Worm (Caenorhabditis elegans): ENCODE results near the gene C36B7.1.

Gene C36B7.1

DNA sequence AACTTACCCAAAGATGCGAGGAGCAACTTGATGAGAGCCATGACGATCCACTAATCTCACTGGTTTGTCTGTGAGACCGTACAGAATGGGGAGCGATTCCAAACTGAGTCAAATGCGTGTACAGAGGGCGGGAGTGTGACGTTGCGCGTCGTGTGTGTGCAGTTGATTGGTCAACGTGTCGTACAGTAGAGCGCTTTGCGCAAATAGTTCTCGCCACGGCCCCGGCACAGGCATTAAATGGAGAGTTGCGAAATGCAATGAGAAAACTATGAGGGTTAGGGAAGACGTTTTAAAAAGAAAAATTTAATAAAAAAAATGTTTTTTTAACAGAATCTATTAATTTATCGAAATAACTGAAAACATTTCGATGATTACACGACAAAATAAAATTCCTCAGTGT lies 44.3 kb upstream of the C36B7.1 start, which contains the start of gene pdi-6 (continued):
- peak; percentile 94 for TF ChIP-seq hlh-11 (tag; optimal IDR thresholded peaks at IDR 0.05)
- peak; percentile 26 to 86 for TF ChIP-seq hif-1 (tag; optimal IDR thresholded peaks at IDR 0.05)
- TF ChIP-seq ceh-20 (GFP tag; IDR thresholded peaks at IDR 0.05) = peak; percentile 83
- TF ChIP-seq egl-43 (GFP tag; IDR thresholded peaks at IDR 0.05) = no peak
- TF ChIP-seq lim-7 (GFP tag; IDR thresholded peaks at IDR 0.05) = no peak
- TF ChIP-seq cey-2 (tag; optimal IDR thresholded peaks at IDR 0.05; ENCODE audit: borderline replicate concordance, insufficient read depth) = no peak
- TF ChIP-seq lin-13 (GFP tag; optimal IDR thresholded peaks at IDR 0.05) = peak; percentile 94
- no peak for TF ChIP-seq spr-3 (GFP tag; optimal IDR thresholded peaks at IDR 0.05)
- peak; percentile 81 for TF ChIP-seq tra-1 (GFP tag; IDR thresholded peaks at IDR 0.05)
- TF ChIP-seq zag-1 (tag; optimal IDR thresholded peaks at IDR 0.05) = no peak
- TF ChIP-seq dmd-9 (GFP tag; IDR thresholded peaks at IDR 0.05) = peak; percentile 96
- TF ChIP-seq rbr-2 (tag; optimal IDR thresholded peaks at IDR 0.05) = peak; percentile 89
- TF ChIP-seq nhr-42 (GFP tag; IDR thresholded peaks at IDR 0.05) = 0 out of 2 replicates have a peak, but pooled peaks have one; percentile 68
- TF ChIP-seq dmd-6 (GFP tag; IDR thresholded peaks at IDR 0.05) = peak; percentile 92
- peak; percentile 13 for TF ChIP-seq ztf-7 (tag; optimal IDR thresholded peaks at IDR 0.05)
- peak; percentile 49 for TF ChIP-seq duxl-1 (tag; optimal IDR thresholded peaks at IDR 0.05; ENCODE audit: poor library complexity)

DNA sequence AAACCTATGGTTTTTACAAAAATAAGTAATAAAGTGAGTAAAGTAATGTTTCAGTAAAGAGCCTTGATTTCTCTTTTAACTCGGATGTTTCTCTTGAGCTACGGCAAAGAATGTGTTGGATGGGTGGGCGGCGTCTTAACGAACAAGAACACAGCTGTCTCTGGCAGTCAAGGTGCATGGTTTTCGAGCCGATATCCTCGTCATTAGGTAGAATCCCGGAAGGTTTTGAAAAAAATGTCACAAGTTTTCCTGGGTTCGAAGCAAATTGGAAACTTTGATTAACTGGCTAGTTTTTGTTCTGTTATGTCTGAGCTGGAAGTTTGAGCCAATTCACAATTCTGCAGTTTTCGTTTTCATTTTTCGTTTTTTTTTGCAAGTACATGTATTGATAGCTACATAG lies 37.4 kb upstream of the C36B7.1 start, which contains the start of gene B0403.6:
Gene B0403.6 (minus strand): TSS at position 101 of the 400 bp plus-strand sequence.
- TF ChIP-seq nhr-25 (tag; optimal IDR thresholded peaks at IDR 0.05; ENCODE audit: borderline replicate concordance, insufficient read depth) (no peak), egl-27 (tag; optimal IDR thresholded peaks at IDR 0.05) (no peak), Y75B8A.6 (GFP tag; IDR thresholded peaks at IDR 0.05) (no peak), ztf-7 (tag; optimal IDR thresholded peaks at IDR 0.05) (no peak), ceh-20 (GFP tag; IDR thresholded peaks at IDR 0.05) (no peak), nhr-48 (tag; optimal IDR thresholded peaks at IDR 0.05) (no peak), pqm-1 (tag; optimal IDR thresholded peaks at IDR 0.05) (no peak), nhr-237 (tag; optimal IDR thresholded peaks at IDR 0.05) (no peak), lim-7 (GFP tag; IDR thresholded peaks at IDR 0.05) (no peak), daf-16 (GFP tag; optimal IDR thresholded peaks at IDR 0.05) (no peak), daf-16 (tag; optimal IDR thresholded peaks at IDR 0.05) (no peak)

DNA sequence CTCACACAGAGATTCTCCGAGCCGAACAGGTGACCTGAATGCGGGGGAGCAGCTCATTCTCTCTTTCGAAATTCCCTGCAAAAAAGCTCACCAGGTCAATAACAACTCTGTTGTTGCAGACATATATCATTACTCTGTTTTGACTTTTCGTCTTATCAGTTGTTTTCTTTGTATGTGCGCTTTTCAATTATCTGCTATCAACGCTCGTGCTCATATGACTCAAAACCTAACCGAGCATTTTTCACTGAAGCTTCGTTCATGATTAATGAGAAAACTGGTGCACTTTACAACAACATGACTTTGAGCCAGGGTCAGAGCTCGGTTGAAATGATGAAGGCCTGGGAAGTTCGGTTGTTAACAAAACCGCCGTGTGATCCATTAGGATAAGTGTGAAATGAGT lies 36.2 kb upstream of the C36B7.1 start:
- peak in 1 of 2 experiments; percentile 89 for TF ChIP-seq daf-16 (GFP tag; optimal IDR thresholded peaks at IDR 0.05)
- no peak for TF ChIP-seq daf-16 (tag; optimal IDR thresholded peaks at IDR 0.05)
- TF ChIP-seq jun-1 (tag; optimal IDR thresholded peaks at IDR 0.05) = no peak
- peak; percentile 51 for TF ChIP-seq aha-1 (tag)

DNA sequence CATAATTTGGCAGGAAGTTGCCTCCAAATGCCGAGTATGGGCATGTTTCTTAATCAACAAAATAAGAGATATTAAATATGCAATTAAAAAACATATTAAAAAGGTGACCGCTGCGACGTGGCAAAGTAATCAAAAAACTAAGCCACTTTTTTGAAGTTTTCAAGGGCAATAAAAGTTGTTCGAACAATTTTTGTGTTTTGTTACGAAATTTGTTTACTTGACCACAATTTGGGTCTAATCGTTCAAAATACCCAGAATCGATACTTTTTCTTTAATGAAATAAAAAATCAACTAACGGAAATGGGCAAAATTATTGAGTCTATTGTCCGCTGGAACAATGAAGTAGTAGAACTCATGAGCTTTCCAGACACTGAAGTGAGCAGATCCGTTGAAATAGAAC lies 27.6 kb upstream of the C36B7.1 start, which contains the start of gene Y1B5A.1:
Gene Y1B5A.1 (plus strand): TSS at position 301 of the 400 bp plus-strand sequence.
- TF ChIP-seq php-3 (GFP tag; IDR thresholded peaks at IDR 0.05) (no peak), nhr-6 (tag; optimal IDR thresholded peaks at IDR 0.05) (no peak), spr-3 (GFP tag; optimal IDR thresholded peaks at IDR 0.05) (no peak), zfp-3 (GFP tag; conservative IDR thresholded peaks at IDR 0.05) (no peak), T26A8.4 (GFP tag; IDR thresholded peaks at IDR 0.05) (no peak), mxl-3 (GFP tag; optimal IDR thresholded peaks at IDR 0.05) (no peak), aha-1 (tag) (no peak), ctbp-1 (GFP tag; IDR thresholded peaks at IDR 0.05) (no peak), jun-1 (tag; optimal IDR thresholded peaks at IDR 0.05) (no peak), hlh-30 (tag; optimal IDR thresholded peaks at IDR 0.05; ENCODE audit: insufficient read depth) (no peak), pha-4 (GFP tag; IDR thresholded peaks at IDR 0.05) (no peak), pha-4 (tag; optimal IDR thresholded peaks at IDR 0.05) (no peak), rbr-2 (tag; optimal IDR thresholded peaks at IDR 0.05) (no peak), nhr-41 (GFP tag; IDR thresholded peaks at IDR 0.05) (no peak), ceh-82 (tag; optimal IDR thresholded peaks at IDR 0.05) (no peak), lin-15B (tag; optimal IDR thresholded peaks at IDR 0.05) (no peak)

Measured in whole organism, L4 larva.